Worm (Caenorhabditis elegans) whole organism, late embryonic: ENCODE measurements around the gene C55A6.1.

Experiments used
- T23F11.4 ChIP-seq: fragments of 200-800 bp; sonication (Bioruptor generic); optimal IDR thresholded peaks from 2 replicates; lab custom pipeline; 2018; ENCODE audit warnings: mild to moderate bottlenecking, missing genetic modification characterization, missing compliant biosample characterization
- fax-1 ChIP-seq: sonication (generic microtip); optimal IDR thresholded peaks from 2 replicates; lab custom pipeline; 2016; ENCODE audit warnings: missing genotype, missing genetic modification characterization, missing compliant biosample characterization
- hlh-6 ChIP-seq: sonication (generic microtip); optimal IDR thresholded peaks from 2 replicates; lab custom pipeline; 2016; ENCODE audit warnings: missing genotype, missing genetic modification characterization, missing compliant biosample characterization
- pha-4 ChIP-seq: fragments of 150-350 bp; optimal IDR thresholded peaks from 2 replicates; lab custom pipeline; 2018; ENCODE audit warnings: missing biosample characterization, missing genetic modification reagents, missing genetic modification characterization
- pqm-1 ChIP-seq: sonication (generic microtip); optimal IDR thresholded peaks from 2 replicates; lab custom pipeline; 2016; ENCODE audit warnings: missing genetic modification characterization, missing compliant biosample characterization
- tbx-2 ChIP-seq: sonication (generic microtip); optimal IDR thresholded peaks from 2 replicates; lab custom pipeline; 2016; ENCODE audit warnings: missing genetic modification characterization, missing compliant biosample characterization
- unc-86 ChIP-seq: sonication (generic microtip); optimal IDR thresholded peaks from 2 replicates; lab custom pipeline; 2016; ENCODE audit warnings: missing genetic modification characterization, missing compliant biosample characterization

DNA sequence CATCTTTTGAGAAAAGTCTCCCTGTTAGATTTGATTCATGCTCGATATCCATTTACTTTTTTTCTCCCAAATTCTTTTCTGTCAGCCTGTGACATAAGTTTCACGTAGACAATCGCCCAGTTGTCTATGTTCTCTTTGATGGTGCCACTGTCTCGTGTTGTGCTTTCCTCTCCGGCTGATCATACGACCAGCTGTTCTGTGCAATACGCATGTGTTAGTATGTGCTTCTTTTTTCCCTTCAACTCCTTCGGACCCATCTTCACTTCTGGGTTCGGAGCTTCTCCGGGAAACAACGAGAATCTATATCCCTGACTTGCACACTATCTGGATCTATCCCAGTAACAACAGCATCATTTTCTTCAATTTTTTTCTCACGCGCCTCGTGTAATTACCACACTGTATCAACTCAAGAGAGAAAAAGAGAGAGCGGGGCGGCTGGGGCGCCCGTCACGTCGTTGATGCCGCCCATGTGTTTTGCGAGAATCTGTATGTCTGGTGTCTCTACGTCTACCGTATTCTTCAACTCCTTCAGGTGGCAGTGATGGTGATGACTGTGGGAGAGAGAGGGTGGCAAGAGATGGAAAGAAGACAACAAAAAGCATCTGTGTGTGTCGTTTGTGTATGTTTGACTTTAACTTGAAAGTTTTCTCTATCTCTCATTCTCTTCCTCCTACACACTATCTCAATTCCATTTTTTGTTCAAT is 27.2 kb upstream of the C55A6.1 start:
- peak; percentile 55 for TF ChIP-seq tbx-2
- TF ChIP-seq fax-1 = no peak
- TF ChIP-seq T23F11.4 = peak; percentile 18
- TF ChIP-seq hlh-6 = no peak
- peak; percentile 4 for TF ChIP-seq pqm-1 (tag; lab: Kevin White, UChicago)
- TF ChIP-seq pha-4 = no peak
- no peak for TF ChIP-seq unc-86 (tag; lab: Kevin White, UChicago)
